Fruit fly (Drosophila melanogaster): ENCODE measurements around the gene mys.

The mys gene

DNA sequence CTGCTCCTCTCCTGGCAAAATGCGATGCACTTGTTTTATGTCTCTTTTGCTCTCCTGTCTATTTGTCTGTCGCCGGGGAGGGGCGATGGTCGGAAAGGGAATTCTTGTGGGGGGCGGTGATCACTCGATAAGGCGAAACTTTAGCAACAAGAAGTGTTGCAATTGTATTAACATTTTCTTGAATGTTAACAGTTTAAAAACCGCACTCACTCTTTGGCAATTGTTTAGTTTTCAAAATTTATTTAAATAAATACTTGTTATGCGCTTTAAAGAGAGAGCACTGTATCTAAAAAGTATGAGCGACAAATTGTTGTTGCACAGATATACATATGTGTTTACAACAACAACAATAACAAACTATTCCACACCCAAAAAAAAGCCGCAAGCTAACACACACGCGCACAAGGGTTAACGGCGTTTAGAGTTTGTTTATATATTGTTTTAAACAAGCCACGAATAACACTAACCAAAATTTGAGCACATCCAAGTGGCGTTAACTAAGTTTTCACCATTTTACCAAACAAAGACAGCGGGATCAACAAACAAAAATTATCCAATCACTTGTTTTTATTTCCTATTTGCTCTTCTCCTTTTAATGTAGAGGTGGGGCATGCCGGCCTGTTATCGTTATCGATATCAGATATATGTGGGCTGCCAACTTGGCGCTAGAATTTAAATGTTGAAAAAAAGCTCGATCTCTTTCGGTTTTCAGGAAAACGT, 40.2 kb downstream of the mys start, which contains the start of gene CG2258 (continued):
- TF ChIP-seq Sox102F (GFP tag; optimal IDR thresholded peaks at IDR 0.05) (peak; percentile 94), Nf-YC (tag; optimal IDR thresholded peaks at IDR 0.05) (peak; percentile 67), CG10543 (GFP tag; optimal IDR thresholded peaks at IDR 0.05) (peak; percentile 81), E2f2 (GFP tag; IDR thresholded peaks at IDR 0.05) (peak; percentile 85), run (tag; optimal IDR thresholded peaks at IDR 0.05) (peak; percentile 70), CG12744 (GFP tag; optimal IDR thresholded peaks at IDR 0.05) (peak; percentile 66), Neu2 (GFP tag; optimal IDR thresholded peaks at IDR 0.05; ENCODE audit: borderline replicate concordance) (no peak), Sin3A (optimal IDR thresholded peaks at IDR 0.05) (no peak), Hsf (GFP tag; optimal IDR thresholded peaks at IDR 0.05) (peak; percentile 85), mld (GFP tag; IDR thresholded peaks at IDR 0.05; ENCODE audit: partially characterized antibody) (no peak), CG42726 (GFP tag; IDR thresholded peaks at IDR 0.05; ENCODE audit: partially characterized antibody) (no peak), unc-4 (GFP tag; IDR thresholded peaks at IDR 0.05; ENCODE audit: partially characterized antibody) (peak; percentile 36; the same call in 1 of the 2 replicates), chm (GFP tag; IDR thresholded peaks at IDR 0.05) (peak; percentile 82), otp (GFP tag; IDR thresholded peaks at IDR 0.05) (peak; percentile 87), CHES-1-like (GFP tag; optimal IDR thresholded peaks at IDR 0.05) (peak; percentile 71), hkb (optimal IDR thresholded peaks at IDR 0.05) (no peak), hkb (GFP tag; IDR thresholded peaks at IDR 0.05) (peak; percentile 93), Trl (optimal IDR thresholded peaks at IDR 0.05) (no peak), Trl (GFP tag; optimal IDR thresholded peaks at IDR 0.05) (no peak), CG32772 (GFP tag; IDR thresholded peaks at IDR 0.05) (peak; percentile 89), caup (GFP tag; optimal IDR thresholded peaks at IDR 0.05; ENCODE audit: severe bottlenecking) (peak; percentile 75), CG4617 (GFP tag; optimal IDR thresholded peaks at IDR 0.05; ENCODE audit: borderline replicate concordance) (peak; percentile 33), MESR4 (GFP tag; optimal IDR thresholded peaks at IDR 0.05) (peak; percentile 9), tup (GFP tag; optimal IDR thresholded peaks at IDR 0.05) (peak; percentile 58), CG8281 (tag; optimal IDR thresholded peaks at IDR 0.05) (peak; percentile 30), Nf-YB (GFP tag; optimal IDR thresholded peaks at IDR 0.05) (peak; percentile 45), ewg (GFP tag; optimal IDR thresholded peaks at IDR 0.05) (peak; percentile 74), ase (GFP tag; IDR thresholded peaks at IDR 0.05) (peak; percentile 87), wor (GFP tag; IDR thresholded peaks at IDR 0.05) (peak; percentile 81), CG17568 (GFP tag; optimal IDR thresholded peaks at IDR 0.05) (peak; percentile 70), NC2α (GFP tag; optimal IDR thresholded peaks at IDR 0.05) (peak; percentile 58), CG5953 (GFP tag; IDR thresholded peaks at IDR 0.05) (peak; percentile 82; the same call in 1 of the 2 replicates), CG17912 (GFP tag; optimal IDR thresholded peaks at IDR 0.05) (peak; percentile 22), CG13296 (GFP tag; optimal IDR thresholded peaks at IDR 0.05) (peak; percentile 85), disco-r (GFP tag; optimal IDR thresholded peaks at IDR 0.05) (peak; percentile 56), CG6272 (GFP tag; IDR thresholded peaks at IDR 0.05) (peak; percentile 67), CG2678 (tag; optimal IDR thresholded peaks at IDR 0.05) (peak; percentile 85), CG10462 (GFP tag; optimal IDR thresholded peaks at IDR 0.05) (peak; percentile 1), dm (GFP tag; optimal IDR thresholded peaks at IDR 0.05) (peak; percentile 50), slbo (GFP tag; IDR thresholded peaks at IDR 0.05) (peak; percentile 90), tio (GFP tag; optimal IDR thresholded peaks at IDR 0.05) (peak; percentile 71), p53 (GFP tag; optimal IDR thresholded peaks at IDR 0.05) (no peak), tna (GFP tag; IDR thresholded peaks at IDR 0.05; ENCODE audit: partially characterized antibody) (0 out of 2 replicates have a peak, but pooled peaks have one; percentile 16), phol (tag; optimal IDR thresholded peaks at IDR 0.05) (peak; percentile 85), ro (GFP tag; IDR thresholded peaks at IDR 0.05) (0 out of 2 replicates have a peak, but pooled peaks have one; percentile 47), ken (GFP tag; IDR thresholded peaks at IDR 0.05) (peak; percentile 87), CG34376 (GFP tag; optimal IDR thresholded peaks at IDR 0.05) (peak; percentile 40), Mad (GFP tag; optimal IDR thresholded peaks at IDR 0.05) (peak; percentile 49), Dek (tag; optimal IDR thresholded peaks at IDR 0.05) (peak; percentile 77), fu2 (GFP tag; optimal IDR thresholded peaks at IDR 0.05) (peak; percentile 63)
